Worm (Caenorhabditis elegans) whole organism, L3 larva: Measurements from ENCODE around the gene Y43C5A.2.
A peak's percentile ranks its signal among the peaks of the same experiment; 100 is the strongest.

Source experiments
- R02D3.7 ChIP-seq: fragments of 150-350 bp; optimal IDR thresholded peaks from 2 replicates; lab custom pipeline; 2014; ENCODE audit warnings: missing biosample characterization, missing genetic modification characterization
- ZK546.5 ChIP-seq: sonication (generic microtip); optimal IDR thresholded peaks from 2 replicates; lab custom pipeline; 2017; ENCODE audit warnings: missing biosample characterization, missing genetic modification characterization
- aly-2 ChIP-seq: fragments of 150-350 bp; optimal IDR thresholded peaks from 2 replicates; lab custom pipeline; 2014; ENCODE audit warnings: missing biosample characterization, missing genetic modification characterization
- ama-1 ChIP-seq: fragments of 150-350 bp; optimal IDR thresholded peaks from 2 replicates; lab custom pipeline; 2018
- ceh-16 ChIP-seq: sonication (generic microtip); optimal IDR thresholded peaks from 2 replicates; lab custom pipeline; 2017; ENCODE audit warnings: missing biosample characterization, missing genetic modification characterization
- ceh-82 ChIP-seq: fragments of 150-350 bp; optimal IDR thresholded peaks from 2 replicates; lab custom pipeline; 2014; ENCODE audit warnings: missing biosample characterization, missing genetic modification characterization
- ceh-9 ChIP-seq: sonication (generic microtip); optimal IDR thresholded peaks from 2 replicates; lab custom pipeline; 2018; ENCODE audit warnings: missing biosample characterization, missing genetic modification characterization
- daf-12 ChIP-seq: fragments of 150-350 bp; optimal IDR thresholded peaks from 2 replicates; lab custom pipeline; 2014; ENCODE audit warnings: missing biosample characterization, missing genetic modification reagents, missing genetic modification characterization
- egl-5 ChIP-seq: fragments of 150-350 bp; optimal IDR thresholded peaks from 2 replicates; lab custom pipeline; 2017; ENCODE audit warnings: missing biosample characterization, missing genetic modification reagents, missing genetic modification characterization, inconsistent platforms
- elt-1 ChIP-seq: fragments of 150-350 bp; optimal IDR thresholded peaks from 2 replicates; lab custom pipeline; 2014; ENCODE audit warnings: missing biosample characterization, missing genetic modification characterization
- elt-2 ChIP-seq: sonication (generic microtip); optimal IDR thresholded peaks from 2 replicates; lab custom pipeline; 2016; ENCODE audit warnings: missing genetic modification reagents, mild to moderate bottlenecking, missing genetic modification characterization, missing compliant biosample characterization
- elt-3 ChIP-seq, 3 experiments: fragments of 150-350 bp in 1 of 3; sonication (generic microtip) in 2 of 3; optimal IDR thresholded peaks; 2 replicates in 2 of 3; 4 replicates in 1 of 3; lab custom pipeline; 2014 to 2017; ENCODE audit warnings: missing biosample characterization in 3 of 3, missing genetic modification characterization in 3 of 3
- eor-1 ChIP-seq, 2 experiments: fragments of 150-350 bp; optimal IDR thresholded peaks; 2 replicates each; lab custom pipeline; 2014 to 2018; ENCODE audit warnings: missing biosample characterization in 2 of 2, missing genetic modification characterization in 2 of 2
- fkh-10 ChIP-seq: sonication (generic microtip); optimal IDR thresholded peaks from 2 replicates; lab custom pipeline; 2017; ENCODE audit warnings: missing biosample characterization, missing genetic modification reagents, missing genetic modification characterization
- fkh-2 ChIP-seq: fragments of 150-350 bp; optimal IDR thresholded peaks from 2 replicates; lab custom pipeline; 2014; ENCODE audit warnings: missing biosample characterization, missing genetic modification reagents, missing genetic modification characterization
- fos-1 ChIP-seq: fragments of 150-350 bp; optimal IDR thresholded peaks from 2 replicates; lab custom pipeline; 2014; ENCODE audit warnings: missing biosample characterization, missing genetic modification characterization
- hmg-11 ChIP-seq: sonication (generic microtip); optimal IDR thresholded peaks from 2 replicates; lab custom pipeline; 2016; ENCODE audit warnings: missing genetic modification characterization, missing compliant biosample characterization
- jun-1 ChIP-seq: fragments of 150-350 bp; optimal IDR thresholded peaks from 2 replicates; lab custom pipeline; 2014; ENCODE audit warnings: missing biosample characterization, missing genetic modification reagents, missing genetic modification characterization
- lin-15B ChIP-seq: fragments of 150-350 bp; optimal IDR thresholded peaks from 2 replicates; lab custom pipeline; 2014; ENCODE audit warnings: missing biosample characterization, missing genetic modification characterization
- lin-39 ChIP-seq: fragments of 150-350 bp; optimal IDR thresholded peaks from 2 replicates; lab custom pipeline; 2018; ENCODE audit warnings: missing biosample characterization, missing genetic modification reagents, missing genetic modification characterization
- lsy-12 ChIP-seq: sonication (generic microtip); optimal IDR thresholded peaks from 2 replicates; lab custom pipeline; 2016; ENCODE audit warnings: mild to moderate bottlenecking, missing genetic modification characterization, missing compliant biosample characterization
- mdl-1 ChIP-seq: fragments of 150-350 bp; optimal IDR thresholded peaks from 2 replicates; lab custom pipeline; 2014; ENCODE audit warnings: missing biosample characterization, missing genetic modification characterization
- mml-1 ChIP-seq: fragments of 150-350 bp; sonication (generic microtip); optimal IDR thresholded peaks from 3 replicates; lab custom pipeline; 2014; ENCODE audit warnings: missing biosample characterization, missing genetic modification characterization
- nfya-1 ChIP-seq: sonication (generic microtip); optimal IDR thresholded peaks from 2 replicates; lab custom pipeline; 2017; ENCODE audit warnings: missing genetic modification characterization, mild to moderate bottlenecking, missing compliant biosample characterization, antibody characterized with exemption, moderate library complexity; ENCODE audit not compliant: insufficient read depth
- nhr-11 ChIP-seq: fragments of 150-350 bp; optimal IDR thresholded peaks from 2 replicates; lab custom pipeline; 2014; ENCODE audit warnings: missing biosample characterization, missing genetic modification characterization
- nhr-12 ChIP-seq: fragments of 150-350 bp; optimal IDR thresholded peaks from 2 replicates; lab custom pipeline; 2014; ENCODE audit warnings: missing biosample characterization, missing genetic modification characterization
- nhr-23 ChIP-seq: fragments of 150-350 bp; optimal IDR thresholded peaks from 2 replicates; lab custom pipeline; 2014; ENCODE audit warnings: missing biosample characterization, missing genetic modification reagents, missing genetic modification characterization
- nhr-25 ChIP-seq: sonication (generic microtip); optimal IDR thresholded peaks from 2 replicates; lab custom pipeline; 2017; ENCODE audit warnings: missing biosample characterization, missing genetic modification characterization
- nhr-28 ChIP-seq: fragments of 150-350 bp; optimal IDR thresholded peaks from 2 replicates; lab custom pipeline; 2014; ENCODE audit warnings: missing biosample characterization, missing genetic modification characterization
- nhr-43 ChIP-seq: sonication (generic microtip); optimal IDR thresholded peaks from 2 replicates; lab custom pipeline; 2016; ENCODE audit warnings: mild to moderate bottlenecking, missing genetic modification characterization, missing compliant biosample characterization; ENCODE audit not compliant: poor library complexity, severe bottlenecking
- nhr-67 ChIP-seq: fragments of 150-350 bp; optimal IDR thresholded peaks from 2 replicates; lab custom pipeline; 2014; ENCODE audit warnings: missing biosample characterization, missing genetic modification characterization
- nhr-76 ChIP-seq: fragments of 150-350 bp; sonication (generic microtip); optimal IDR thresholded peaks from 5 replicates; lab custom pipeline; 2014; ENCODE audit warnings: missing biosample characterization, missing genetic modification characterization
- nhr-77 ChIP-seq: fragments of 150-350 bp; optimal IDR thresholded peaks from 2 replicates; lab custom pipeline; 2014; ENCODE audit warnings: missing biosample characterization, missing genetic modification characterization
- pha-4 ChIP-seq: fragments of 150-350 bp; optimal IDR thresholded peaks from 2 replicates; lab custom pipeline; 2014; ENCODE audit warnings: missing biosample characterization, missing genetic modification reagents, missing genetic modification characterization
- pqm-1 ChIP-seq: fragments of 150-350 bp; optimal IDR thresholded peaks from 2 replicates; lab custom pipeline; 2017; ENCODE audit warnings: missing biosample characterization, missing genetic modification characterization, inconsistent platforms
- sea-2 ChIP-seq: fragments of 150-350 bp; sonication (generic microtip); optimal IDR thresholded peaks from 4 replicates; lab custom pipeline; 2014; ENCODE audit warnings: missing biosample characterization, missing genetic modification reagents, missing genetic modification characterization
- skn-1 ChIP-seq: fragments of 150-350 bp; optimal IDR thresholded peaks from 2 replicates; lab custom pipeline; 2014; ENCODE audit warnings: missing biosample characterization, missing genetic modification characterization
- snpc-4 ChIP-seq: fragments of 150-350 bp; optimal IDR thresholded peaks from 2 replicates; lab custom pipeline; 2014; ENCODE audit warnings: missing biosample characterization, missing genetic modification characterization
- tbx-2 ChIP-seq: sonication (generic microtip); optimal IDR thresholded peaks from 2 replicates; lab custom pipeline; 2016; ENCODE audit warnings: mild to moderate bottlenecking, missing genetic modification characterization, missing compliant biosample characterization
- unc-62 ChIP-seq: fragments of 150-350 bp; sonication (generic microtip); optimal IDR thresholded peaks from 4 replicates; lab custom pipeline; 2014; ENCODE audit warnings: missing biosample characterization, missing genetic modification reagents, missing genetic modification characterization
- ztf-11 ChIP-seq: fragments of 150-350 bp; optimal IDR thresholded peaks from 2 replicates; lab custom pipeline; 2014; ENCODE audit warnings: missing biosample characterization, missing genetic modification characterization
- ztf-4 ChIP-seq: fragments of 150-350 bp; optimal IDR thresholded peaks from 2 replicates; lab custom pipeline; 2014; ENCODE audit warnings: missing biosample characterization, missing genetic modification characterization

Y43C5A.2 gene

ce11 chrIV:10275050-10275449 lies 5.4 kb downstream of the Y43C5A.2 start:
- no peak for TF ChIP-seq sea-2 (GFP tag; lab: Kevin White, UChicago)
- no peak for TF ChIP-seq elt-2 (tag; lab: Kevin White, UChicago)
- no peak for TF ChIP-seq mdl-1
- TF ChIP-seq nhr-23 (tag; lab: Kevin White, UChicago) = no peak
- no peak for TF ChIP-seq snpc-4 (tag; lab: Kevin White, UChicago)
- no peak for TF ChIP-seq mml-1 (tag; lab: Kevin White, UChicago)

ce11 chrIV:10276960-10277359 lies 7.3 kb downstream of the Y43C5A.2 start, which contains the start of gene Y43C5A.7:
Y43C5A.7 (plus strand) TSS chrIV:10277260.
- TF ChIP-seq nhr-67 = no peak
- no peak for TF ChIP-seq nhr-23 (tag; lab: Kevin White, UChicago)
- TF ChIP-seq lsy-12 (tag; lab: Kevin White, UChicago) = no peak

- no peak for TF ChIP-seq ztf-4 (tag; lab: Kevin White, UChicago)
- no peak for TF ChIP-seq jun-1 (tag; lab: Kevin White, UChicago)
- TF ChIP-seq ama-1 = no peak
- no peak for TF ChIP-seq nhr-43 (tag; lab: Kevin White, UChicago)
These were observed 8.0 kb downstream of the Y43C5A.2 start, which contains the start of gene Y43C5A.4 for ce11 chrIV:10277716-10278115. Y43C5A.4 (plus strand) TSS chrIV:10278016.

ce11 chrIV:10281482-10281881 lies 11.8 kb downstream of the Y43C5A.2 start, which contains the start of gene thk-1:
thk-1 (minus strand) TSS chrIV:10281582.
- TF ChIP-seq elt-2 (tag; lab: Kevin White, UChicago) (peak; percentile 42), pqm-1 (tag; lab: Kevin White, UChicago) (peak; percentile 15), nhr-67 (no peak)
- TF ChIP-seq, all 47 proteins: peak for 2

- no peak for TF ChIP-seq unc-62 (GFP tag; lab: Kevin White, UChicago)
- TF ChIP-seq elt-2 (tag; lab: Kevin White, UChicago) = peak; percentile 54
- no peak for TF ChIP-seq ztf-4 (tag; lab: Kevin White, UChicago)
- peak; percentile 85 for TF ChIP-seq lin-15B (tag; lab: Kevin White, UChicago)
- TF ChIP-seq fkh-2 (tag; lab: Kevin White, UChicago) = no peak
- peak; percentile 86 for TF ChIP-seq nfya-1 (tag; lab: Kevin White, UChicago)
- no peak for TF ChIP-seq nhr-77 (tag; lab: Kevin White, UChicago)
- TF ChIP-seq nhr-12 (tag; lab: Kevin White, UChicago) = no peak
- no peak for TF ChIP-seq nhr-67
- no peak for TF ChIP-seq elt-3 (tag; optimal IDR thresholded peaks at IDR 0.05; lab: Kevin White, UChicago)
- no peak for TF ChIP-seq ceh-82 (tag; lab: Kevin White, UChicago)
- TF ChIP-seq pha-4 (tag; lab: Kevin White, UChicago) = peak; percentile 88
- no peak for TF ChIP-seq ZK546.5 (tag; lab: Kevin White, UChicago)
- peak; percentile 37 for TF ChIP-seq lin-39 (tag; lab: Kevin White, UChicago)
- TF ChIP-seq ama-1 = no peak
- no peak for TF ChIP-seq eor-1 (tag; optimal IDR thresholded peaks at IDR 0.05; lab: Kevin White, UChicago)
- TF ChIP-seq nhr-25 (tag; lab: Kevin White, UChicago) = peak; percentile 68
- no peak for TF ChIP-seq mdl-1
- TF ChIP-seq tbx-2 (tag; lab: Kevin White, UChicago) = no peak
- no peak for TF ChIP-seq nhr-43 (tag; lab: Kevin White, UChicago)
- peak; percentile 33 for TF ChIP-seq nhr-23 (tag; lab: Kevin White, UChicago)
- TF ChIP-seq R02D3.7 (tag; lab: Kevin White, UChicago) = no peak
- peak; percentile 88 for TF ChIP-seq hmg-11 (tag; lab: Kevin White, UChicago)
- no peak for TF ChIP-seq ceh-9 (tag; lab: Kevin White, UChicago)
- TF ChIP-seq sea-2 (GFP tag; lab: Kevin White, UChicago) = no peak
- no peak for TF ChIP-seq jun-1 (tag; lab: Kevin White, UChicago)
- no peak for TF ChIP-seq fkh-10 (GFP tag; lab: Kevin White, UChicago)
- TF ChIP-seq aly-2 (tag; lab: Kevin White, UChicago) = no peak
- no peak for TF ChIP-seq fos-1 (tag; lab: Kevin White, UChicago)
- no peak for TF ChIP-seq ztf-11
- no peak for TF ChIP-seq mml-1 (tag; lab: Kevin White, UChicago)
- TF ChIP-seq ceh-16 (tag; lab: Kevin White, UChicago) = no peak
- TF ChIP-seq daf-12 (tag; lab: Kevin White, UChicago) = no peak
- TF ChIP-seq elt-1 (tag; lab: Kevin White, UChicago) = no peak
- no peak for TF ChIP-seq nhr-11
- TF ChIP-seq nhr-28 (tag; lab: Kevin White, UChicago) = no peak
- TF ChIP-seq pqm-1 (tag; lab: Kevin White, UChicago) = peak; percentile 29
- TF ChIP-seq nhr-76 (tag; lab: Kevin White, UChicago) = no peak
- no peak for TF ChIP-seq egl-5 (tag; lab: Kevin White, UChicago)
- no peak for TF ChIP-seq skn-1 (tag; lab: Kevin White, UChicago)
These were observed 14.7 kb downstream of the Y43C5A.2 start, which contains the start of gene rad-51 for ce11 chrIV:10284194-10284910. rad-51 (minus strand) TSS chrIV:10284244.
